Fruit fly (Drosophila melanogaster) whole organism: ENCODE data around the gene schlank.

Experiments used
- CG8478 ChIP-seq: fragments of >200 bp; optimal IDR thresholded peaks from 2 replicates; lab custom pipeline; 2018; ENCODE audit warnings: inconsistent platforms
- Dll ChIP-seq: fragments of >200 bp; optimal IDR thresholded peaks from 2 replicates; lab custom pipeline; 2017
- EcR ChIP-seq, 2 experiments: fragments of >200 bp; optimal IDR thresholded peaks; 2 replicates each; lab custom pipeline; 2017; ENCODE audit warnings: missing biosample characterization in 2 of 2, missing genetic modification characterization in 2 of 2, missing genetic modification reagents in 2 of 2
- pan ChIP-seq: fragments of >200 bp; optimal IDR thresholded peaks from 2 replicates; lab custom pipeline; 2017
- psq ChIP-seq: fragments of >200 bp; optimal IDR thresholded peaks from 2 replicates; lab custom pipeline; 2017
- usp ChIP-seq: fragments of >200 bp; optimal IDR thresholded peaks from 2 replicates; lab custom pipeline; 2017; ENCODE audit warnings: missing biosample characterization, missing genetic modification characterization, mixed read lengths

schlank gene

DNA sequence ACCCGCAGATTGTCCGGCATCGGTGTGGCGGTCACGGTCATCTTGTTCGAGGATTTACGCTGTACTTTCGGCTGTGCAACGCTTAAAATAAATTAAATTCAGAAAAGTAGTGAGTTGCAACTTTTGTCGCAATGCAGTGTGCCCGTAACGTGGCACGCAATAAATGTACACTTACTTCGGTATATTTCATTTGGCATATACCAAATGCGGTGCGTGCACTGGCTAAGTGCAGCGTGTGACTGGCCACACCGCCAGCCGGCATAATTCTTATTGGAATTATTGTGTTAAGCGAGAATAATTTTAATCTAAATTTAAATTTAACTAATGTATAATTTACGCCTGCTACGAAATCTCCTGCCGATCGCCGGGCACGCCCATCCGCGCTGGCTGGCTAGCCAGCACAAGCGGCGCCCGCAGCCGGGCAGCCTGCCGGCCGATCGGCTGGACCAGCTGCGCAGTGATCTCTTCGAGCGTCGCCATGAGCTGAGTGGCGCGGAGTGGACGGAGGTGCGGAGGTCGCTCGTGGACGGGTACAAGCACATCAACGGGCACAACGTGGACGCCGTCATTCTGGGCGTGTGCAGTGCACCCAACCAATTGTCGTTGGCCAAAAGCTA lies 24.2 kb upstream of the schlank start, which contains the start of the genes Rpt4 and mldr:
Rpt4 (minus strand) TSS at position 163 of the 617 bp plus-strand sequence.
mldr (plus strand) TSS at position 221 of the 617 bp plus-strand sequence.
- TF ChIP-seq psq: no peak
- TF ChIP-seq pan (lab: Kevin White, UChicago): no peak

DNA sequence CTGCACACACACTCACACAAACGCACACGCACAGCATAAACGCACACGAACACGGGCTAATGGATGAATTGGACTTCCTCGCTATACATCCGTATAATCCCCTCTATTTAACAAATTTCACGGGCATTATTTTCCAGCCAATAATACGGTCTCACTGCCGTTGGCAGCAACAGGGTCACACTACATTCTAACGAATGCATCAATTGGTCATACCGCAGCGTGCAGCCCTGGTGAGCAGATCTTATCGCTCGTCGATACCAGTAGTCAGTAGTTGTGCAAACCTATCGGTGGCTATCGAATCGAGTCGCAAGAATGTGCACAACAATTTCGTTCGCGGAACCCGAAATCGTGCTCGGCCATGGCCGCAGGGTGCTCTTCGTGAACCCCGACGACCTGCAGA lies 20.8 kb upstream of the schlank start, which contains the start of the genes Top3beta and wuho:
Top3beta (minus strand) TSS at position 149 of the 400 bp plus-strand sequence.
wuho (plus strand) TSS at position 259 of the 400 bp plus-strand sequence.
- TF ChIP-seq psq (no peak), Dll (lab: Kevin White, UChicago) (no peak), CG8478 (no peak), EcR (GFP tag; optimal IDR thresholded peaks at IDR 0.05; lab: Kevin White, UChicago) (no peak), usp (no peak), pan (lab: Kevin White, UChicago) (no peak)

DNA sequence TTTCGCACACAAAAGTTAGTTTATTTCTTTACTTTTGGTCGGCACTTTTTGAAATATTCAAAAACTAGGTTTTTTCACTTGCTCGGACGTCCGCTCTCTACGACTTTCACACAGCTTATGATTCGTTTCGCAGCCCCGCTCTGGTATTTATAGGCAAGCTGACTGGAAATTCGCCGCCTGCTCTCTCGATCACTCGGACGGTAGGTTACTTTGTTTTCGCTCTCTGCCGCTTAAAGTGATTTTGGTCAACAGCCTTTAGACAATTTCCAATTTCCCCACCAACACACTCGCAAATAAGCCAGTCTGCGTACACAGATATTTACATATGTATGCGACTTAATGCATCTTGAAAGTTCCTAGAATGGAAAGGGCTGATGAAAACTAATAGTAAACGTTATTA lies 16.4 kb upstream of the schlank start, which contains the start of gene CG11700:
CG11700 (minus strand) TSS at position 106 of the 400 bp plus-strand sequence.
- TF ChIP-seq CG8478 (no peak), pan (lab: Kevin White, UChicago) (no peak), psq (no peak), usp (no peak), EcR (GFP tag; optimal IDR thresholded peaks at IDR 0.05; lab: Kevin White, UChicago) (no peak), Dll (lab: Kevin White, UChicago) (no peak)

DNA sequence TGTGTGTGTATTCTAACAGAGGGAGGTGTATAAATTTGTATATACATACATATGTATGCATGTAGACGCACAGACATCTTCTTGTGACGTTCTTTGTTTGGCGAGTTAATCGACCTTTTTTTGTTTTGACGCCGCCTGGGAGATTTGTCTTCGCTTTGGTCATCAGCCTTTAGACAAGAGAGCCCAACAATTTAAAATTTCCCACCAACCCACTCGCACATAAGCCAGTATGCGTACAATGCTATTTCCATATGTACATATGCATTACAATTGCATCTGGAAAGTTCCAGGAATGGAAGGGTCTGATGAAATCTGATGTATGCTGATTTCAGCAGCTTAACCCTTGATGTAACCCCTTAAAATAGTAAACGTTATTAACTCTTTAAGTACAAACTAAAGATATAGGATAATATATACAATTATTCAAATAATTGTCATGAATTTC lies 12.6 kb upstream of the schlank start, which contains the start of gene Ubi-p5E:
Ubi-p5E (minus strand) TSS at position 19 of the 445 bp plus-strand sequence.
- TF ChIP-seq usp: no peak
- no peak for TF ChIP-seq psq
- TF ChIP-seq CG8478: no peak
- no peak for TF ChIP-seq pan (lab: Kevin White, UChicago)
- TF ChIP-seq EcR (GFP tag; optimal IDR thresholded peaks at IDR 0.05; lab: Kevin White, UChicago): no peak
- TF ChIP-seq Dll (lab: Kevin White, UChicago): no peak

DNA sequence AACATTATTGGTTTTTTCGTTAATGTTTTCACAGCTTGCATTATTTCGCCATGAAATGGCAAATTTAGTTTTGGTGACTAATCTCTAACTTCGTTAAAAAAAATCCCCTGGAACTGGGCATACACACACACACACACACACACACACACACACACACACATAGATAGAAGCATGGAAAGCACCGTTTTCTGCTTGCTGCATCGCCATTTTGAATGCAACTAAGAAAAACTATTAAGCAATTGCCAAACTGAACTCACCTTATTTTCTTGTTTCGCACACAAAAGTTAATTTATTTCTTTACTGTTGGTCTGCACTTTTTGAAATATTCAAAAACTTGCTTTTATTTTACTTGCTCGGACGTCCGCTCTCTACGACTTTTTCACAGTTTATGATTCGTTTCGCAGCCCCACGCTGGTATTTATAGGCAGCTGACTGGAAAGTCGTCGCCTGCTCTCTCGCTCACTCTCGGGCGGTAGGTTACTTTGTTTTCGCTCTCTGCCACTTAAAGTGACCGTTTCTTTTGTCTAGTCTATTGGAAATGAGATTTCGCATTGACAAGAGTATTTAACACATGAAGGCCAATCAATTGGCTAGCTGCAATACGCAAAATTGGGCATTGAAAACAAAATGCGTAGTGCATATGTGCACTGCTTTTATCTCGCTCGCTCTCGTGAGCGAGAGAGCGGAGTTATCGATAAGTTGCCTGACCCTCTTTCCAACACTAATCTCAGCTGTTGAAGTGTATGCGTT lies 12.0 kb upstream of the schlank start:
- no peak for TF ChIP-seq psq
- no peak for TF ChIP-seq Dll (lab: Kevin White, UChicago)
- peak; percentile 69 for TF ChIP-seq CG8478
- no peak for TF ChIP-seq pan (lab: Kevin White, UChicago)
- no peak for TF ChIP-seq usp
- no peak for TF ChIP-seq EcR (GFP tag; optimal IDR thresholded peaks at IDR 0.05; lab: Kevin White, UChicago)

DNA sequence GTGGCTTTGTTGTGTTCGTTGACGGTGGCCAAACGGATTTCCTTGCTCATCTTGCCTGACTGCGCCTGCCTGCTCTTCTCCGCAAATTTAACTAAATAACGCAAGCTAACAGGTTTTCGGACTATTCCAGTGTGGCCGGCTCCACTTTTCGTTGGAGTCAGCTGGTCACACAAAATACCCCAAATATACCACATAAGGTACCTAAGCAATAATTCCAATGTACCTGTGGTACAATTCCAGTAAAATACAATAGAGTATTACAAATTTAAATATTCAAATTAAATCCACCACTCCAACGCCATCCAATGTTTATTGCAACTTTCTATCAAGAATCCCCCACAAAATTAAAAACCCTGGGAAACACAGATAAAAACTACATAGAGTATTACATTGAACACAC lies 9.6 kb upstream of the schlank start, which contains the start of gene CG3566:
CG3566 (minus strand) TSS at position 135 of the 400 bp plus-strand sequence.
- TF ChIP-seq usp (no peak), pan (lab: Kevin White, UChicago) (no peak), CG8478 (no peak), Dll (lab: Kevin White, UChicago) (no peak), EcR (GFP tag; optimal IDR thresholded peaks at IDR 0.05; lab: Kevin White, UChicago) (no peak), psq (no peak)

DNA sequence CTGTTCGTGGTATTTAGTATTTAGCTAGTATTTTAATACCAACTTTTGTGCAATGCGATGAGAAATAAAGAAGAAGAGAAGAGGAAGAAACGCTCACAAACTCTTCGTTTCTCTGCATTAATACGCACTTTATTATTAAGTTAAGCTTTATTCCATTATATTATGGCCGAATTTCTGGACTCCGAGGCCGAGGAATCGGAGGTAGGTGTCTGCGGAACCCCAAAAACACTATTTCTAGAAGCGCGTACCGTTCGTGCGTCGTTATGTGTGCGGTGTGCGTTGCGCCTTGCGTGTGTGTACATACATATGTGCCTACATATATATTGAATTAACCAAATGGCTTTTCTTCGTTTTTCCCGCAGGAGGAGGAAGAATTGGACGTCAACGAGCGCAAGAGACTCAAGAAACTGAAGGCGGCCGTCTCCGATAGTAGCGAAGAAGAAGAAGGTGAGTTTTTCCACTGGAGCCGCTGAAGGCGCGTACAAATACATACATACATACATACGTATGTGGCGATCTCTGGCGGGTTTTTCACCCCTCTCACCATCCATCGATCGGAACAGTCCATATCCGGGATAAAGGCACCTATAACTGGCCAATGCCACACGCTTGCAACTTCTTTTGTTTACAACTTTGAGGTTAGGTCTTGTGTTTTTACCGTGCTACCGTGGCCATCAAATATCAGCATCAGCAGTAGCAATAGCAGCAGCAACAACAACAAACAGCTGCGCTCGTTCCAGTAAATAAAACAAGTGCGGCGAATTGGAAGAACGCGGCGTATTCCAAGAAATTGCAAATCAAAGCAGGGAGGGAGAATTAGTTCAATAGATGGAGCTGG lies 936 bp upstream of the schlank start, which contains the start of gene Spt6:
Spt6 (plus strand) TSS at position 53 of the 838 bp plus-strand sequence.
- TF ChIP-seq Dll (lab: Kevin White, UChicago) (no peak), CG8478 (no peak), psq (no peak), pan (lab: Kevin White, UChicago) (no peak), EcR (GFP tag; optimal IDR thresholded peaks at IDR 0.05; lab: Kevin White, UChicago) (no peak)

DNA sequence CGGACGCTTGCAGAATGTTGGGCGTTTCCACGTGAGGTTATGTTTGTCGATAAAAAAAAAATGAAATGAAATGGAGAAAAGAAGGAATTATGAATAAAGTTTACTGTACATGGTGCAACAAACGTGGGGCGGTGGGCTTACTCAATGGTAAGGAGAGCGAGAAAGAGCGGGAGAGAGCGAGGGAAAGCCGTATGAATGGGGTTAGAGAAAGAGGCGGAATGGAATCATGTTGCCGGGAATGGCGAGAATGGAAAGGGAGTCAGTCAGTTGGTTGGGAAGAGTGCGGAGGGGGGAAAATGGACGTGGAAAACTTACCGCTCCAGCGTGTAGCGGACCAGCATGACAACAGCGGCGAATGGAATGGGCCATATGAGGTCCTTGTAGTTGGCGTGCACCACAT lies 936 bp downstream of the schlank start:
- TF ChIP-seq EcR (GFP tag; optimal IDR thresholded peaks at IDR 0.05; lab: Kevin White, UChicago): no peak
- no peak for TF ChIP-seq pan (lab: Kevin White, UChicago)

DNA sequence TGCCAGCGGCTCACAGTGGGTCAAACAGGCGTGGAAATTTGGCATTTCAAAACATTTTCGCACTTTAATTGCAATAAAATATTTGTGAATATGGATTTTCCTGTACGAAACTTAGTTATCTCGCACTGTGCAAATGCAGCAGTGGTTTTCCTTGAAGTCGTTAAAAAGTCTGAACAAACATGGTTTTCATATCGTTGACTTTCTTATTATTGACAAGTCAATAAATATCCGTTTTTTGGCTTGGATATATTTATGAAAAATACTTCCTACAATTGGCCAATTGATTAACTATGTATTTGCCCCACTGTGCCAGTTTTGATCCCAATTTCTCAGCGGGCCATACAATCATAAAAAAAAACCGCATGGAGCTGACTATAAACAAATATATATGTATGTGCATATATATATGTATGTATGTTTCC lies 1.6 kb downstream of the schlank start:
- TF ChIP-seq psq: no peak
- TF ChIP-seq EcR (GFP tag; optimal IDR thresholded peaks at IDR 0.05; lab: Kevin White, UChicago): no peak
- TF ChIP-seq pan (lab: Kevin White, UChicago): no peak
- no peak for TF ChIP-seq usp
- TF ChIP-seq CG8478: no peak
- no peak for TF ChIP-seq Dll (lab: Kevin White, UChicago)

DNA sequence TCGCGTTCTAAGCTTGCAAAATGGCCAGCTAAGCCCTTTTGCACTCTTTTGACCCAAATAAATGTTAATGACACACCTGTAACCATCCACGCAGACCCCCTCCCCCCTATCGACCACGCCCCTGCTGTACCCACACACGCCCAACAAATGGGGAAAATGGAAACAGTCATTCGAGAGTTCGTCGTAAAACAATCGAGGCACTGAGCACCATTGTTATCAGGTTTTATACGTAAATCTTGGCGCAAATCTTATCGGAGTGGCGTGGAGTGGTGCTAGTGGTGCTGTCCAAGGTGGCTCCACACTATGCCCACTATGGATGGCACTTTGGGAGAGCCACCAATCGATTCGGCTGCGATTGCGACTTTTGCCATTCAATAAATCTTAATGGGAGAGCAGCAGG lies 2.6 kb downstream of the schlank start:
- no peak for TF ChIP-seq EcR (GFP tag; optimal IDR thresholded peaks at IDR 0.05; lab: Kevin White, UChicago)
- TF ChIP-seq Dll (lab: Kevin White, UChicago): no peak
- no peak for TF ChIP-seq usp
- TF ChIP-seq pan (lab: Kevin White, UChicago): no peak
- no peak for TF ChIP-seq psq
- no peak for TF ChIP-seq CG8478

DNA sequence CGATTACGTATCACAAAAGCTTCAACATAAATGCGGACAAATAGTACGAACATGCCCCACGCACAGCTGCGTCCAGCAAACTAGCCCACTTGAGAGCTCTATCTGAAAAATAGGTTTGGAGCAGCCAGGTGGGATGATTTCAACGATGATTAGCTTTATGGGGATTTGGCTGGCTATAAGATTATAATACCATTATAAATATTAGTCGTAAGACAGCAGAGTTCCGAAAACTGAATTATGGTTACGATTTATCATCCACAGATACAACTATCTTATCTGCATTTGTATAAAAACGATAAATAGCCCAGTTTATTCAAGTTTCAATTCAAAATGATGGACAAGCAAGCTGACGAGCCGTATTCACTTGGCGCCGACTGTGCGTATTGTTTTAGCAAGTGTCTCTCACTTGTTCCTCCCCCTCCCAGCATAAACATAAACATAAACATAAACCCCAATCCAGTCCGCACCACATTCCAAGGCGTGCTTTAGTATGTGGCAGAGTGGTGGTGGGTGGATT lies 3.4 kb downstream of the schlank start:
- no peak for TF ChIP-seq pan (lab: Kevin White, UChicago)
- TF ChIP-seq Dll (lab: Kevin White, UChicago): no peak
- no peak for TF ChIP-seq EcR (GFP tag; optimal IDR thresholded peaks at IDR 0.05; lab: Kevin White, UChicago)
- no peak for TF ChIP-seq CG8478
- no peak for TF ChIP-seq usp
- TF ChIP-seq psq: no peak
